Fruit fly (Drosophila melanogaster) whole organism, embryonic: Measurements from ENCODE around the gene CG10598.
A peak's percentile ranks its signal among the peaks of the same experiment; 100 is the strongest.

Source experiments
- Atf6 ChIP-seq: fragments of 200-800 bp; sonication (Bioruptor generic); IDR thresholded peaks from 2 replicates; pipeline ENCODE4 v1.3.6; 2022; ENCODE audit warnings: missing biosample characterization, missing genetic modification characterization
- CG10267 ChIP-seq: fragments of 200-800 bp; sonication (Bioruptor generic); optimal IDR thresholded peaks from 2 replicates; lab custom pipeline; 2018; ENCODE audit warnings: missing biosample characterization, mild to moderate bottlenecking, missing genetic modification characterization, moderate library complexity
- CG10543 ChIP-seq: fragments of 200-800 bp; sonication (Bioruptor generic); optimal IDR thresholded peaks from 3 replicates; lab custom pipeline; 2017; ENCODE audit warnings: missing biosample characterization, mild to moderate bottlenecking, missing genetic modification characterization, moderate library complexity
- CG11560 ChIP-seq: fragments of 200-800 bp; sonication (Bioruptor generic); IDR thresholded peaks from 3 replicates; pipeline ENCODE4 v1.3.6; 2022; ENCODE audit warnings: missing biosample characterization, missing genetic modification characterization
- CG12391 ChIP-seq: fragments of 200-800 bp; sonication (Bioruptor generic); optimal IDR thresholded peaks from 3 replicates; lab custom pipeline; 2018; ENCODE audit warnings: missing biosample characterization, mild to moderate bottlenecking, missing genetic modification characterization, moderate library complexity
- CG12769 ChIP-seq: fragments of 200-800 bp; sonication (Bioruptor generic); optimal IDR thresholded peaks from 2 replicates; lab custom pipeline; 2019; ENCODE audit warnings: missing biosample characterization, mild to moderate bottlenecking, missing genetic modification characterization, moderate library complexity
- CG13296 ChIP-seq: fragments of 200-800 bp; sonication (Bioruptor generic); optimal IDR thresholded peaks from 3 replicates; lab custom pipeline; 2018; ENCODE audit warnings: missing biosample characterization, mild to moderate bottlenecking, missing genetic modification characterization
- CG13894 ChIP-seq: fragments of 200-800 bp; sonication (Bioruptor generic); optimal IDR thresholded peaks from 3 replicates; lab custom pipeline; 2018; ENCODE audit warnings: missing biosample characterization, mild to moderate bottlenecking, missing genetic modification characterization, moderate library complexity
- CG17612 ChIP-seq: fragments of 200-800 bp; sonication (Bioruptor generic); IDR thresholded peaks from 2 replicates; pipeline ENCODE4 v1.3.6; 2022; ENCODE audit warnings: missing biosample characterization, missing genetic modification characterization
- CG1832 ChIP-seq: fragments of 200-800 bp; sonication (Bioruptor generic); optimal IDR thresholded peaks from 2 replicates; lab custom pipeline; 2017; ENCODE audit warnings: missing biosample characterization, mild to moderate bottlenecking, missing genetic modification characterization, inconsistent platforms
- CG2199 ChIP-seq: fragments of 200-800 bp; sonication (Bioruptor generic); IDR thresholded peaks from 3 replicates; pipeline ENCODE4 v1.3.6; 2022; ENCODE audit warnings: missing biosample characterization, missing genetic modification characterization
- CG4328 ChIP-seq: fragments of 200-800 bp; sonication (Bioruptor generic); optimal IDR thresholded peaks from 3 replicates; lab custom pipeline; 2017; ENCODE audit warnings: missing biosample characterization, missing genetic modification reagents, missing genetic modification characterization
- CG6813 ChIP-seq: fragments of 200-800 bp; sonication (Bioruptor generic); optimal IDR thresholded peaks from 2 replicates; lab custom pipeline; 2017; ENCODE audit warnings: missing biosample characterization, missing genetic modification characterization, mild to moderate bottlenecking, moderate library complexity, missing genetic modification reagents
- CG7372 ChIP-seq: fragments of 200-800 bp; sonication (Bioruptor generic); IDR thresholded peaks from 2 replicates; pipeline ENCODE4 v1.3.6; 2022; ENCODE audit warnings: missing biosample characterization, missing genetic modification characterization
- CG8290 ChIP-seq, 3 experiments: fragments of 200-800 bp; sonication (Bioruptor generic); optimal IDR thresholded peaks; 2 replicates each; lab custom pipeline; 2016 to 2019; ENCODE audit warnings: missing biosample characterization in 3 of 3, missing genetic modification characterization in 3 of 3, mild to moderate bottlenecking in 2 of 3, moderate library complexity in 1 of 3
- Ets65A ChIP-seq: fragments of 200-800 bp; sonication (Bioruptor generic); peaks from one replicate; lab custom pipeline; 2016; ENCODE audit warnings: missing biosample characterization, missing genetic modification characterization
- Hr51 ChIP-seq, 2 experiments: fragments of 200-800 bp; sonication (Bioruptor generic); optimal IDR thresholded peaks; 2 replicates in 1 of 2; 3 replicates in 1 of 2; lab custom pipeline; 2016 to 2018; ENCODE audit warnings: missing biosample characterization in 2 of 2, missing genetic modification characterization in 2 of 2, mild to moderate bottlenecking in 1 of 2, moderate library complexity in 1 of 2
- NfI ChIP-seq: fragments of 200-800 bp; sonication (Bioruptor generic); optimal IDR thresholded peaks from 3 replicates; lab custom pipeline; 2018; ENCODE audit warnings: missing biosample characterization, mild to moderate bottlenecking, missing genetic modification characterization, moderate library complexity
- Pdp1 ChIP-seq, 2 experiments: fragments of 200-800 bp; sonication (Bioruptor generic); optimal IDR thresholded peaks; 3 replicates each; lab custom pipeline; 2016; ENCODE audit warnings: missing biosample characterization in 2 of 2, missing genetic modification characterization in 2 of 2, mild to moderate bottlenecking in 1 of 2, moderate library complexity in 1 of 2
- Sox100B ChIP-seq: fragments of 200-800 bp; sonication (Bioruptor generic); optimal IDR thresholded peaks from 3 replicates; lab custom pipeline; 2018; ENCODE audit warnings: missing biosample characterization, mild to moderate bottlenecking, missing genetic modification characterization
- cad ChIP-seq: fragments of >200 bp; optimal IDR thresholded peaks from 2 replicates; lab custom pipeline; 2017; ENCODE audit warnings: missing biosample characterization, missing genetic modification characterization
- ci ChIP-seq: fragments of 200-800 bp; sonication (Bioruptor generic); IDR thresholded peaks from 3 replicates; pipeline ENCODE4 v1.3.6; 2022; ENCODE audit warnings: missing biosample characterization, missing genetic modification characterization
- fu2 ChIP-seq: fragments of 200-800 bp; sonication (Bioruptor generic); optimal IDR thresholded peaks from 2 replicates; lab custom pipeline; 2016; ENCODE audit warnings: missing biosample characterization, missing genetic modification characterization
- h ChIP-seq: fragments of >200 bp; optimal IDR thresholded peaks from 2 replicates; lab custom pipeline; 2017
- klu ChIP-seq: fragments of 200-800 bp; sonication (Bioruptor generic); IDR thresholded peaks from 2 replicates; pipeline ENCODE4 v1.3.6; 2022; ENCODE audit warnings: missing biosample characterization, missing genetic modification characterization
- lola ChIP-seq, 3 experiments: fragments of >200 bp in 2 of 3; fragments of 200-800 bp in 1 of 3; sonication (Bioruptor generic) in 1 of 3; optimal IDR thresholded peaks; 2 replicates each; lab custom pipeline; 2017 to 2019; ENCODE audit warnings: missing biosample characterization in 3 of 3, missing genetic modification characterization in 3 of 3, mild to moderate bottlenecking in 1 of 3, moderate library complexity in 1 of 3
- pho ChIP-seq: fragments of 200-800 bp; sonication (Bioruptor generic); optimal IDR thresholded peaks from 2 replicates; lab custom pipeline; 2016; ENCODE audit warnings: missing biosample characterization, missing genetic modification characterization
- sd ChIP-seq: fragments of 200-800 bp; sonication (Bioruptor generic); optimal IDR thresholded peaks from 3 replicates; lab custom pipeline; 2018; ENCODE audit warnings: missing biosample characterization, mild to moderate bottlenecking, missing genetic modification characterization, moderate library complexity
- sens ChIP-seq: fragments of 200-800 bp; sonication (Bioruptor generic); peaks from one replicate; lab custom pipeline; 2016; ENCODE audit warnings: missing biosample characterization, missing genetic modification characterization

The CG10598 gene

DNA sequence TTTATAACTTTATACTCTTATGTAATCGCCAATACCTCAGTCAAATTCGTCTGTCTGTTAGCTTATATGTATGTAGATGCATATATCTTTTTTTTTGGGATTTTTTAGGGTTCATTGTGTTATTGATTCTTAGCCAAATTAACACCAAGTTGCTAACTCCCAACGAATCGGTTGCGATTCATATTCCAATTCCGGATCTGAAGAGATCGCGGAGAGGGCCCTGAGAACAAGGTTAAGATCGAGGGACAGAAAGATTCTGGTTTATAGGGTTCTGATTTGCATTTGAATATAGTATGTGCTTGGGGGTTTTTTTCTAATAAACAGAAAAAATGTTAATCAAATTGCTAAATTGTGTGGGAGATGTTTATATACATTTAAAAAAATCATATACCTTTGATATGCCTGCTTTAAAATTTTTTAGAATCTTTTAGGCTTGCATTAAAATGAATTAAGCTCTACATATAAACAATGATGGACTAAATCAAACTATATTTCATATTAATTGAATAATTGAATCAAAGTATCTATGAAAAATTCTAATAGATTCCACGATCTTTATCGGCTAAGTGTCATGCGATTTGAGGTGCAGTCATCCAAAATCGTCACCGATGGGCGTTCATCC is 18.7 kb downstream of the CG10598 start, which contains the start of gene CG32563:
Gene CG32563, plus strand, starts transcription at position 572 of the 622 bp plus-strand sequence.
- no peak for TF ChIP-seq NfI (GFP tag; lab: Kevin White, UChicago)
- no peak for TF ChIP-seq Sox100B (GFP tag; lab: Kevin White, UChicago)
- peak in 1 of 2 experiments; percentile 64 for TF ChIP-seq Pdp1 (GFP tag; optimal IDR thresholded peaks at IDR 0.05; lab: Kevin White, UChicago)
- peak; percentile 99 for TF ChIP-seq CG13894
- no peak for TF ChIP-seq Hr51 (GFP tag; optimal IDR thresholded peaks at IDR 0.05; lab: Kevin White, UChicago)
- TF ChIP-seq Ets65A (GFP tag; lab: Kevin White, UChicago) = peak; percentile 2

DNA sequence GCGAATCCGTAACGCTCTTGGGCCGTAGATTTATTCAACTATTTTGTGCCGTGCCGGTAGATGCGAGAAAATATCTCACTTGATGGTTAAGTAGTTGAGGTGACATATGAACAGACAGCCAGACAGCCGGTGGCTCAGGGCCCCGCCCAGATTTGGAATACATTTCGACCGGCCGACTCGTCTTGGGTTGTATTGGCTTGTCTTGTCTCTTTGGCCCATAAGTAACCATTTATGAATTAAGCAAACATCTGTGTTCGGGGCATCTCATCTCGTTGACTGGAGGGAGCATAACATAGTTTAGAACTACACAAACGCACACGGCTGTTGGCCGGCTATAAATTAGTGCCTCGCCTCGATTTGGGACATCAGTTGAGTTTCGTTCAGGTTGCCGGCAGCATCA is 20.6 kb downstream of the CG10598 start, which contains the start of gene CG32564:
Gene CG32564, plus strand, starts transcription at position 362 of the 400 bp plus-strand sequence.
- TF ChIP-seq CG10543 (GFP tag; lab: Kevin White, UChicago) (peak; percentile 29), CG12391 (no peak), CG13894 (peak; percentile 94)

DNA sequence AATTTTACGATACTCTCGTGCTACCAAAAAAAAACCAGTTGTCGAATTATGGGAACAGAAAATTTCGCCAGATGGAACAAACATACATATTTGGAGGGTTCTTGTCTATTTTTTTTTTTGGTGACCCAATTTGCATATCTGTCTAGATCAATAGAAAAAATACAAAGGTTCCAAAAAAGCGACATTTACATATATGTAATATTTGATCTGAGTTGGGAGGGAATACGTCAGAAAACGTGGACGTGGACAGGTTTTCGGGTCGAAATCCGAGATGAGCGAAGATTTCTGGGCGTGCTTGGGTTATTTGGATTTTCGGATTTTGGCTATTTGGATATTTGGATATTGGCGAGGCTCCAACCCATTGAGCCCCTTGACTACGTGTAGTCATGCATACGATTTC is 21.6 kb downstream of the CG10598 start:
- peak; percentile 54 for TF ChIP-seq sd (tag; lab: Kevin White, UChicago)
- TF ChIP-seq CG12769 (tag; lab: Kevin White, UChicago) = peak; percentile 60
- no peak for TF ChIP-seq CG11560 (tag; lab: Robert Waterston, UW)
- peak; percentile 98 for TF ChIP-seq CG13894
- TF ChIP-seq, all 482 proteins: peak for 3

DNA sequence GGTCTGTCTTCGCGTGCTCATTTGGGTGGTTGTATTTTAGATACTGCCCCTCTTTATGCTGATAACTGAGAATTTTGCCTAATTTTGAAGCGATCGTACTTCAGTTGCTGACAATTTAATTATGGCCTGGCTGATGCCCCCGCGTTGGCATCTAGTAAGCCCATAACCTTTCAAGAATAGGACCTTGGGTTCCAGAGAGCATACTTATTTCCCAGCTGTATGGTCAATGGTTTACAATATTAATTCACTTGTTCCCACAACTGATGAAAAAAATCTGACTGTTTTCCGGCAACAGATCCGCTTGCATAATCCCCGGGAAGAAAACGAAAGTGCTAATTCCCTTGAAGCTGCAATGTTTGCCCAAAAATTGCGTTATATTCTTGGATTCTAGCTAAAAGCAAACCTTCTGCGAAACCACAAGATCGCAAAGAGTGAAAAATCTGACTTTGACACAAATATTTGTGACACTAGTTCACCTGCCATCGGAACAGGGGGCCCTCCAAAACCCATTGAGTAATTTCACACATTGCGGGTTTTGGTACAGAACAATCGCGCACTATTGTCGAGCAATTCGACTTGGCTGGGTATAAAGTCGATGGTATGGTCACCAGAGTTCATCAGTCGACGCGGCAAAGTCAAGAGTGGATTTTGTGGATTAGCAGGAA is 24.0 kb downstream of the CG10598 start, which contains the start of the genes TTLL1A and CG5070:
Gene TTLL1A, minus strand, starts transcription at position 101 of the 665 bp plus-strand sequence.
Gene CG5070, plus strand, starts transcription at position 615 of the 665 bp plus-strand sequence.
- TF ChIP-seq CG8290 (GFP tag; optimal IDR thresholded peaks at IDR 0.05; lab: Kevin White, UChicago) = no peak
- no peak for TF ChIP-seq CG8290 (tag; optimal IDR thresholded peaks at IDR 0.05; lab: Kevin White, UChicago)
- no peak for TF ChIP-seq Atf6 (GFP tag; lab: Robert Waterston, UW)
- TF ChIP-seq CG7372 (GFP tag; lab: Robert Waterston, UW) = no peak
- TF ChIP-seq fu2 (GFP tag; lab: Kevin White, UChicago) = no peak
- TF ChIP-seq pho (GFP tag; lab: Kevin White, UChicago) = no peak
- TF ChIP-seq CG10267 = no peak
- no peak for TF ChIP-seq ci (GFP tag; lab: Robert Waterston, UW)
- TF ChIP-seq lola (GFP tag; optimal IDR thresholded peaks at IDR 0.05; lab: Kevin White, UChicago) = no peak
- TF ChIP-seq CG1832 (GFP tag; lab: Kevin White, UChicago) = no peak
- no peak for TF ChIP-seq klu (GFP tag; lab: Robert Waterston, UW)
- no peak for TF ChIP-seq h
- TF ChIP-seq CG2199 (GFP tag; lab: Robert Waterston, UW) = no peak

DNA sequence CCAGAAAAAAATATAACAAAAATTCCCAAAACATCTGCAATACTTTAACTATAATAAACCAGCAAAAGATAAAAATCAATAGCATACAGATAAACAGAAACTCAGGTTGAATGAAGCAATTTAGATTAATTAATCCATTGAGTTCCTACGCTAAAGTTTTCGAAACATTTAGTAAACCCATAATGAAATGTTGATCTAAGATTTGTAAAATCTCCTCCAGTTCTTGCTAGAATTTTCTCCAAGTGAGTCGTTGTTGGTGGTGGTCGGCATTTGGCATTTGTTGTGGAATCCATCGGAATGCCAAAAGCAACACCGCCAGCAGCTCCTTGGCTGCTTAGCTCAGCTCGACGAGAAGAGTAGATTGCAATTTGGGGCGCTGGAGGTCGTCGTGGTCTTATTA is 38.5 kb downstream of the CG10598 start:
- peak; percentile 77 for TF ChIP-seq sens (GFP tag; lab: Kevin White, UChicago)
- TF ChIP-seq CG13296 (GFP tag; lab: Kevin White, UChicago) = no peak
- TF ChIP-seq CG6813 = no peak
- no peak for TF ChIP-seq CG17612 (GFP tag; lab: Robert Waterston, UW)
- no peak for TF ChIP-seq cad (GFP tag; lab: Kevin White, UChicago)
- no peak for TF ChIP-seq CG4328 (GFP tag; lab: Kevin White, UChicago)
